Fruit fly (Drosophila melanogaster) whole organism, adult: ENCODE measurements around the gene Ugt36D1.

ENCODE experiments used
- CG12768 ChIP-seq: fragments of 200-800 bp; sonication (Bioruptor generic); optimal IDR thresholded peaks from 2 replicates; lab custom pipeline; 2017; ENCODE audit warnings: missing biosample characterization, missing genetic modification characterization, mild to moderate bottlenecking, moderate library complexity, missing genetic modification reagents
- CG7045 ChIP-seq: fragments of 200-800 bp; sonication (Bioruptor generic); optimal IDR thresholded peaks from 2 replicates; lab custom pipeline; 2017; ENCODE audit warnings: missing biosample characterization, mild to moderate bottlenecking, missing genetic modification characterization
- Clk ChIP-seq: fragments of 200-800 bp; sonication (Bioruptor generic); optimal IDR thresholded peaks from 2 replicates; lab custom pipeline; 2017; ENCODE audit warnings: missing biosample characterization, missing genetic modification characterization
- Crg-1 ChIP-seq: fragments of 200-800 bp; sonication (Bioruptor generic); optimal IDR thresholded peaks from 2 replicates; lab custom pipeline; 2016; ENCODE audit warnings: missing biosample characterization, missing genetic modification characterization
- Mnt ChIP-seq: fragments of 200-800 bp; sonication (Bioruptor generic); optimal IDR thresholded peaks from 2 replicates; lab custom pipeline; 2016; ENCODE audit warnings: missing biosample characterization, mild to moderate bottlenecking, missing genetic modification characterization
- bab1 ChIP-seq: fragments of 200-800 bp; sonication (Bioruptor generic); optimal IDR thresholded peaks from 3 replicates; lab custom pipeline; 2019; ENCODE audit warnings: missing biosample characterization, mild to moderate bottlenecking, missing genetic modification characterization, moderate library complexity
- cic ChIP-seq: fragments of 200-800 bp; sonication (Bioruptor generic); optimal IDR thresholded peaks from 2 replicates; lab custom pipeline; 2017; ENCODE audit warnings: missing biosample characterization, mild to moderate bottlenecking, missing genetic modification characterization, moderate library complexity
- kay ChIP-seq: fragments of 200-800 bp; sonication (Bioruptor generic); peaks from one replicate; lab custom pipeline; 2016; ENCODE audit warnings: missing biosample characterization, missing genetic modification characterization, borderline replicate concordance
- pad ChIP-seq: fragments of 200-800 bp; sonication (Bioruptor generic); optimal IDR thresholded peaks from 3 replicates; lab custom pipeline; 2017; ENCODE audit warnings: missing biosample characterization, missing genetic modification characterization, mild to moderate bottlenecking, moderate library complexity, missing genetic modification reagents

- TF ChIP-seq CG12768 (GFP tag; lab: Kevin White, UChicago) (no peak), CG7045 (GFP tag; lab: Kevin White, UChicago) (no peak), cic (no peak), kay (GFP tag; lab: Kevin White, UChicago) (no peak), Crg-1 (GFP tag; lab: Kevin White, UChicago) (no peak), bab1 (GFP tag; lab: Kevin White, UChicago) (no peak), pad (GFP tag; lab: Kevin White, UChicago) (no peak), Mnt (no peak), Clk (GFP tag; lab: Kevin White, UChicago) (no peak)
Measured at dm6 chr2L:18777442-18777841, 45.9 kb upstream of the Ugt36D1 start.
